Worm (Caenorhabditis elegans) whole organism, L1 larva: Measurements from ENCODE around the gene chil-24.

ENCODE experiments used
- C04F5.9 ChIP-seq: sonication (generic microtip); optimal IDR thresholded peaks from 2 replicates; lab custom pipeline; 2016; ENCODE audit warnings: missing genetic modification characterization, missing compliant biosample characterization
- C34B4.2 ChIP-seq: sonication (generic microtip); optimal IDR thresholded peaks from 2 replicates; lab custom pipeline; 2017; ENCODE audit warnings: mild to moderate bottlenecking, missing genetic modification characterization, missing compliant biosample characterization
- F16B12.6 ChIP-seq: fragments of 150-350 bp; optimal IDR thresholded peaks from 2 replicates; lab custom pipeline; 2014; ENCODE audit warnings: missing biosample characterization, missing genetic modification characterization
- alr-1 ChIP-seq: fragments of 200-800 bp; sonication (Bioruptor generic); optimal IDR thresholded peaks from 2 replicates; lab custom pipeline; 2018; ENCODE audit warnings: borderline replicate concordance, mild to moderate bottlenecking, missing genetic modification characterization, missing compliant biosample characterization
- aly-2 ChIP-seq: fragments of 150-350 bp; optimal IDR thresholded peaks from 2 replicates; lab custom pipeline; 2014; ENCODE audit warnings: missing biosample characterization, missing genetic modification characterization
- ama-1 ChIP-seq: fragments of 150-350 bp; optimal IDR thresholded peaks from 2 replicates; lab custom pipeline; 2014
- blmp-1 ChIP-seq: fragments of 150-350 bp; optimal IDR thresholded peaks from 2 replicates; lab custom pipeline; 2014; ENCODE audit warnings: missing biosample characterization, missing genetic modification characterization
- ceh-63 ChIP-seq: fragments of 200-800 bp; sonication (Bioruptor generic); optimal IDR thresholded peaks from 2 replicates; lab custom pipeline; 2018; ENCODE audit warnings: mild to moderate bottlenecking, missing genetic modification characterization, missing compliant biosample characterization
- ceh-82 ChIP-seq, 3 experiments: fragments of 150-350 bp in 1 of 3; sonication (generic microtip) in 2 of 3; optimal IDR thresholded peaks; 2 replicates each; lab custom pipeline; 2014 to 2017; ENCODE audit warnings: missing biosample characterization in 3 of 3, missing genetic modification characterization in 3 of 3
- ceh-88 ChIP-seq: fragments of 200-800 bp; sonication (Bioruptor generic); IDR thresholded peaks from 2 replicates; pipeline ENCODE4 v1.3.6; 2022; ENCODE audit warnings: missing genetic modification characterization, missing compliant biosample characterization
- ces-1 ChIP-seq: fragments of 150-350 bp; optimal IDR thresholded peaks from 2 replicates; lab custom pipeline; 2014; ENCODE audit warnings: missing biosample characterization, missing genetic modification reagents, missing genetic modification characterization
- dsc-1 ChIP-seq: sonication (generic microtip); optimal IDR thresholded peaks from 2 replicates; lab custom pipeline; 2016; ENCODE audit warnings: mild to moderate bottlenecking, missing genetic modification characterization, missing compliant biosample characterization
- fkh-10 ChIP-seq: sonication (generic microtip); optimal IDR thresholded peaks from 2 replicates; lab custom pipeline; 2017; ENCODE audit warnings: missing biosample characterization, missing genetic modification reagents, missing genetic modification characterization
- fkh-8 ChIP-seq: sonication (generic microtip); optimal IDR thresholded peaks from 2 replicates; lab custom pipeline; 2016; ENCODE audit warnings: mild to moderate bottlenecking, missing genetic modification characterization, missing compliant biosample characterization
- irx-1 ChIP-seq: sonication (generic microtip); optimal IDR thresholded peaks from 2 replicates; lab custom pipeline; 2016; ENCODE audit warnings: missing genetic modification characterization, missing compliant biosample characterization
- jun-1 ChIP-seq: fragments of 150-350 bp; optimal IDR thresholded peaks from 2 replicates; lab custom pipeline; 2014; ENCODE audit warnings: missing biosample characterization, missing genetic modification reagents, missing genetic modification characterization
- lin-14 ChIP-seq: fragments of 200-800 bp; sonication (Bioruptor generic); optimal IDR thresholded peaks from 2 replicates; lab custom pipeline; 2018; ENCODE audit warnings: mild to moderate bottlenecking, missing genetic modification characterization, moderate library complexity, missing compliant biosample characterization
- lin-15B ChIP-seq: fragments of 150-350 bp; sonication (generic microtip); optimal IDR thresholded peaks from 3 replicates; lab custom pipeline; 2014; ENCODE audit warnings: missing biosample characterization, missing genetic modification characterization
- lin-35 ChIP-seq, 2 experiments: fragments of 150-350 bp; optimal IDR thresholded peaks; 2 replicates each; lab custom pipeline; 2014; ENCODE audit warnings: missing biosample characterization in 2 of 2, missing genetic modification characterization in 2 of 2, missing genetic modification reagents in 2 of 2
- lin-39 ChIP-seq: fragments of 150-350 bp; optimal IDR thresholded peaks from 2 replicates; lab custom pipeline; 2014; ENCODE audit warnings: missing biosample characterization, missing genetic modification reagents, missing genetic modification characterization
- lir-3 ChIP-seq: sonication (generic microtip); optimal IDR thresholded peaks from 2 replicates; lab custom pipeline; 2016; ENCODE audit warnings: mild to moderate bottlenecking, missing genetic modification characterization, moderate library complexity, missing compliant biosample characterization; ENCODE audit not compliant: poor library complexity
- mab-9 ChIP-seq: fragments of 200-800 bp; sonication (Bioruptor generic); IDR thresholded peaks from 2 replicates; pipeline ENCODE4 v1.3.6; 2022; ENCODE audit warnings: missing genetic modification reagents, missing genetic modification characterization, missing compliant biosample characterization
- mep-1 ChIP-seq: fragments of 150-350 bp; optimal IDR thresholded peaks from 2 replicates; lab custom pipeline; 2014; ENCODE audit warnings: missing biosample characterization, missing genetic modification characterization
- nhr-47 ChIP-seq: sonication (generic microtip); optimal IDR thresholded peaks from 2 replicates; lab custom pipeline; 2016; ENCODE audit warnings: mild to moderate bottlenecking, missing genetic modification characterization, moderate library complexity, missing compliant biosample characterization
- nhr-71 ChIP-seq: sonication (generic microtip); optimal IDR thresholded peaks from 2 replicates; lab custom pipeline; 2016; ENCODE audit warnings: mild to moderate bottlenecking, missing genetic modification characterization, moderate library complexity, missing compliant biosample characterization
- nhr-76 ChIP-seq: sonication (generic microtip); optimal IDR thresholded peaks from 2 replicates; lab custom pipeline; 2017; ENCODE audit warnings: missing biosample characterization, missing genetic modification characterization
- nhr-84 ChIP-seq: sonication (generic microtip); optimal IDR thresholded peaks from 2 replicates; lab custom pipeline; 2017; ENCODE audit warnings: missing biosample characterization, missing genetic modification characterization
- nhr-85 ChIP-seq: sonication (generic microtip); peaks from one replicate; lab custom pipeline; 2016; ENCODE audit warnings: missing genetic modification characterization, inconsistent platforms, missing compliant biosample characterization
- pag-3 ChIP-seq: sonication (generic microtip); optimal IDR thresholded peaks from 2 replicates; lab custom pipeline; 2017; ENCODE audit warnings: missing genetic modification characterization, mild to moderate bottlenecking, missing compliant biosample characterization, antibody characterized with exemption, borderline replicate concordance; ENCODE audit not compliant: insufficient read depth
- pax-3 ChIP-seq: fragments of 200-800 bp; sonication (Bioruptor generic); optimal IDR thresholded peaks from 2 replicates; lab custom pipeline; 2018; ENCODE audit warnings: mild to moderate bottlenecking, missing genetic modification characterization, moderate library complexity, missing compliant biosample characterization
- pqm-1 ChIP-seq: sonication (generic microtip); optimal IDR thresholded peaks from 3 replicates; lab custom pipeline; 2017; ENCODE audit warnings: missing biosample characterization, missing genetic modification characterization
- rnt-1 ChIP-seq: sonication (generic microtip); optimal IDR thresholded peaks from 2 replicates; lab custom pipeline; 2016; ENCODE audit warnings: mild to moderate bottlenecking, missing genetic modification characterization, moderate library complexity, missing compliant biosample characterization
- skn-1 ChIP-seq: fragments of 150-350 bp; optimal IDR thresholded peaks from 2 replicates; lab custom pipeline; 2014; ENCODE audit warnings: missing biosample characterization, missing genetic modification characterization
- snpc-4 ChIP-seq: fragments of 150-350 bp; optimal IDR thresholded peaks from 2 replicates; lab custom pipeline; 2014; ENCODE audit warnings: missing biosample characterization, missing genetic modification characterization
- snu-23 ChIP-seq: sonication (generic microtip); optimal IDR thresholded peaks from 2 replicates; lab custom pipeline; 2016; ENCODE audit warnings: missing genetic modification characterization, missing compliant biosample characterization
- tlp-1 ChIP-seq: fragments of 150-350 bp; optimal IDR thresholded peaks from 2 replicates; lab custom pipeline; 2014; ENCODE audit warnings: missing biosample characterization, missing genetic modification characterization
- unc-130 ChIP-seq: fragments of 150-350 bp; optimal IDR thresholded peaks from 2 replicates; lab custom pipeline; 2017; ENCODE audit warnings: missing biosample characterization, missing genetic modification characterization, inconsistent platforms
- unc-30 ChIP-seq: sonication (generic microtip); optimal IDR thresholded peaks from 2 replicates; lab custom pipeline; 2017; ENCODE audit warnings: missing biosample characterization, missing genetic modification characterization
- ztf-11 ChIP-seq, 2 experiments: sonication (generic microtip); optimal IDR thresholded peaks; 2 replicates each; lab custom pipeline; 2016 to 2017; ENCODE audit warnings: missing genetic modification characterization in 2 of 2, missing biosample characterization in 1 of 2, missing compliant biosample characterization in 1 of 2
- ztf-4 ChIP-seq: fragments of 150-350 bp; optimal IDR thresholded peaks from 2 replicates; lab custom pipeline; 2014; ENCODE audit warnings: missing biosample characterization, missing genetic modification characterization

chil-24 gene

DNA sequence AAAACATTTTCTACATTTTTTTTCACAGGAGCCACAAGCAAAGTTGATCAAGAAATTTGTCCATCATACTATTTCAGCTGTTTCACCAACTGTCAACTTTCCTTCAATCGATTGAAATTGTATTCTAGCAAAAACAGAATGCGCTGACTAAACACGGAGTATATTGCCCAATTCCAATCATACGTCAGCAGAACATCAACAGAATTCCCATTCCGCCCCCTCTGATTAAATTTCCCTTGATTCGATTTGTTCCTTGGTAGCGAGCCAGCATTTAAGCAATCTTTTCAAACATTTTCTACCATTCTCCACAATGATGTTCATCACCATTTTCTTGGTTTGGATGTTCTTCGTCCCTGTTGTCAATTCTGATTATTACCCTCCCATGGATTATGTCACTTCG is 16.9 kb downstream of the chil-24 start, which contains the start of gene T10D4.15:
Gene T10D4.15, plus strand, starts transcription at position 301 of the 400 bp plus-strand sequence.
- TF ChIP-seq fkh-8 (tag; lab: Kevin White, UChicago) (no peak), jun-1 (tag; lab: Kevin White, UChicago) (no peak), fkh-10 (GFP tag; lab: Kevin White, UChicago) (no peak), F16B12.6 (tag; lab: Kevin White, UChicago) (no peak), mab-9 (no peak), lin-39 (tag; lab: Kevin White, UChicago) (no peak), lin-35 (GFP tag; optimal IDR thresholded peaks at IDR 0.05; lab: Kevin White, UChicago) (no peak), tlp-1 (tag; lab: Kevin White, UChicago) (no peak), nhr-71 (tag; lab: Kevin White, UChicago) (no peak)
- TF ChIP-seq, all 84 proteins: peak for 0

DNA sequence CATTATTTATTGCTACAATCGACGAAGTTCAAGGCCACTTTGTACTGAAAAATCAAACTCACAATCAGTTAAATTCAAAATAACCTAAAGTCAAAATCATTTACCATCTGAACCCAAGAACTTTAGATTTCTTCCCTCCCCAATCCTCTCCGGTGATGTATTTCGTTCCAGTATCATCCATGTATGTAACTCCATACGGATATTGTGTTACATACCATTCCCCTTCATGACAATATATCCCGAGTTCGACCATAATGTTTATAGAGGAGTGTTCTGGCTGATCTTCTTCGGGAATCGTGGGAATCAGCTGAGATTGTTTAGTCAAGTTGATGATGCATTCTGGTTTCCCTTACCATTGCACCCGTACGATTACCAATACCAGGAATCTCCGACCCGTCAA is 19.4 kb downstream of the chil-24 start:
- TF ChIP-seq C34B4.2 (tag; lab: Kevin White, UChicago) (no peak), lir-3 (tag; lab: Kevin White, UChicago) (no peak), fkh-8 (tag; lab: Kevin White, UChicago) (no peak), snu-23 (GFP tag; lab: Kevin White, UChicago) (no peak), alr-1 (tag; lab: Kevin White, UChicago) (no peak), ces-1 (GFP tag; lab: Kevin White, UChicago) (no peak), skn-1 (no peak), nhr-76 (tag; lab: Kevin White, UChicago) (no peak), pag-3 (tag; lab: Kevin White, UChicago) (no peak), rnt-1 (tag; lab: Kevin White, UChicago) (no peak), mep-1 (tag; lab: Kevin White, UChicago) (no peak), pqm-1 (no peak), lin-14 (GFP tag; lab: Kevin White, UChicago) (no peak)

DNA sequence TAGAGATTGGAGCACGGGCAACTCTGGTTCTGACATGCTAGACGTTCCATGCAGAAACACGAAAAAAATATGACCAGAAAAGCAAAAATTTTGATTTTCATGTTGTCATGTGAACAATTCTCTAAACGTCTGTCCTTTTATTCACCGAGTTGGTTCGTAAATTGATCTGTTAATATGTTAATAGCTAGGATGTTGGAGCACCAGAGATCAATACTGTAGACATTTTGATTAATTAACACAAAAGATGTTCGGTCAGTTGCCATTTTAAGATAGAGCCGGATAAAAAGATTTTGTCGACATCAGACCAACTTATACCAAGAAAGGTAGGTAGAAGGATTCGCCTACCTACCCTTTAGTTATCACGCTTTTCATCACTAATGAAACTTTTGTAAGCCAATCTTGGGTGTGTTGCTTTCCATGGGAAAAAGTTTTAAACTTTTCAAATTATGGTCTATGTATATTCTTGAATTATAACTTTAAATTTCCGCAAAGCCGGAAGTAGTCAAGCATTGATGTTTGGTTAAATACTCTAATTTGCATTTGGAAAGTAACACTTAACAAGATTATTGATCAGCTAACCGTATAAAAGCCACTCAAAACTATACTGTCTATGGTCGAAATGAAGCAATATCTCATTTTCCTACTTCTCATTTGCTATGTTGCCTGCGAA is 20.7 kb downstream of the chil-24 start, which contains the start of the genes T10D4.11 and T10D4.1:
Gene T10D4.11, minus strand, starts transcription at position 101 of the 670 bp plus-strand sequence.
Gene T10D4.1, plus strand, starts transcription at position 620 of the 670 bp plus-strand sequence.
- TF ChIP-seq nhr-84 (tag; lab: Kevin White, UChicago) (no peak), ztf-11 (tag; optimal IDR thresholded peaks at IDR 0.05; lab: Kevin White, UChicago) (no peak), ceh-88 (GFP tag; lab: Robert Waterston, UW) (no peak), snpc-4 (tag; lab: Kevin White, UChicago) (no peak), fkh-8 (tag; lab: Kevin White, UChicago) (no peak), rnt-1 (tag; lab: Kevin White, UChicago) (no peak), lir-3 (tag; lab: Kevin White, UChicago) (no peak), dsc-1 (tag; lab: Kevin White, UChicago) (no peak), nhr-47 (no peak), pax-3 (tag; lab: Kevin White, UChicago) (no peak)

DNA sequence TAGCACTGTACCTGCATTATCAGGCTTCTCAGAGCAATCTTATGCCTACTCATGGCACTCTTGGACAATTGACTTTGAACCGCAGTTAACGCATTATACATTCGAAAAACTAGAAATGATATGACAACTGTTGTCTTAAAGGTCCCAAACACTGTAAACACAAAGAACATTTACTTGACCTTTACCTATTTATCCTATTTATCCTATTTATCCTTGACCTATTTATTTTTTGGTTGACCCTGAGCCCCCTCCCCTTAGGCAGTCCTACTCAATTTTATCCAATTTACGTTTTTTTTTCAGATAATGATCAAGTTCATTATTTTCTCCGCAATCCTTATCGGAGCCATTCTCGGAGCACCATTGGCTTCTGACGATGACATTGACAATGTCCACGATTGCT is 22.7 kb downstream of the chil-24 start, which contains the start of the genes T10D4.14 and T10D4.19:
Gene T10D4.14, minus strand, starts transcription at position 101 of the 400 bp plus-strand sequence.
Gene T10D4.19, plus strand, starts transcription at position 304 of the 400 bp plus-strand sequence.
- TF ChIP-seq C04F5.9 (no peak), pax-3 (tag; lab: Kevin White, UChicago) (no peak), snpc-4 (tag; lab: Kevin White, UChicago) (no peak), ceh-88 (GFP tag; lab: Robert Waterston, UW) (no peak), irx-1 (tag; lab: Kevin White, UChicago) (no peak), ceh-63 (GFP tag; lab: Kevin White, UChicago) (no peak), blmp-1 (tag; lab: Kevin White, UChicago) (no peak), aly-2 (tag; lab: Kevin White, UChicago) (no peak), ama-1 (lab: Kevin White, UChicago) (no peak), ztf-4 (no peak), ceh-82 (tag; optimal IDR thresholded peaks at IDR 0.05; lab: Kevin White, UChicago) (no peak), lir-3 (tag; lab: Kevin White, UChicago) (no peak), alr-1 (tag; lab: Kevin White, UChicago) (no peak), unc-30 (no peak), fkh-10 (GFP tag; lab: Kevin White, UChicago) (no peak), nhr-85 (tag; lab: Kevin White, UChicago) (no peak), lin-35 (GFP tag; optimal IDR thresholded peaks at IDR 0.05; lab: Kevin White, UChicago) (no peak), lin-15B (tag; lab: Kevin White, UChicago) (no peak), unc-130 (tag; lab: Kevin White, UChicago) (no peak)
